Fruit fly (Drosophila melanogaster): ENCODE results near the gene tx.

The tx gene

DNA sequence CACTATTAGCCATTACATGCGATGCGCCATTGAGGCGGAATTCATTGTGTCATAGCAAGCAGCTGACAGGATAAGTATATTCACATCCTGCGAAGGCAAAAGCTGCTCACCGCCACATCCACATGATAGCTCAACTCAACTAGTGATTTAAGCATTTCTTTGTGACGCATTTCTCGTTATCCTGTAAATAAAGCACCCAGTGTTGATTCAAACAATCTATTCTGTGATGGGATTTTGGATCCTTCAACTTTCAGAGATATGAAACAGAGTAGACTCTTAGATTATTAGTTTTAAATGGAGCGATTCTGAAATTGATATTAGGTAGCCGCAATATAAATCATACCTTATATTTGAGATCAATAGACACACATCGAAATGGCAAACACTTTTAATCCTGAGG, 8.2 kb downstream of the tx start, which contains the start of gene Hex-t1:
Gene Hex-t1, plus strand, starts transcription at position 301 of the 400 bp plus-strand sequence.
- TF ChIP-seq CG8478 (optimal IDR thresholded peaks at IDR 0.05) = no peak
- no peak for TF ChIP-seq CTCF (optimal IDR thresholded peaks at IDR 0.05)

DNA sequence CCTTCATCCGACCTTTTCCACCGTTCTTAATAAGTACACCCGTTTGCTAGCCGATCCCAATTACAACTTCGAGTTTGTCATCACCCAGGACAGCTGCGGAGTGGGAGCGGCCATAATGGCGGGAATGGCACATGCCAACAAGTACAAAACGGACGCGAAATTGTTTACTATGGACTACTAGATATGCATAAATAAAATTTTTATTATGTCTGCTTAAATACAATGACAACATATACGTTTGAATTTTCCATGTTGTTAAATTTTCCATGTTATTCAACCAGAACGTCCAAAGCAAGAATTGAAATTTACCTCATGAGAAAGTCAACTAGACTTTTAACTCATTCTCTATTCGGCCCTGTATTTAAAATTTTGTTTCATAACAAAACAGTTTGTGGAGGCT, 9.8 kb downstream of the tx start, which contains the start of gene Hex-t2:
Gene Hex-t2, plus strand, starts transcription at position 301 of the 400 bp plus-strand sequence.
- TF ChIP-seq CTCF (optimal IDR thresholded peaks at IDR 0.05) (no peak), CG8478 (optimal IDR thresholded peaks at IDR 0.05) (no peak)

DNA sequence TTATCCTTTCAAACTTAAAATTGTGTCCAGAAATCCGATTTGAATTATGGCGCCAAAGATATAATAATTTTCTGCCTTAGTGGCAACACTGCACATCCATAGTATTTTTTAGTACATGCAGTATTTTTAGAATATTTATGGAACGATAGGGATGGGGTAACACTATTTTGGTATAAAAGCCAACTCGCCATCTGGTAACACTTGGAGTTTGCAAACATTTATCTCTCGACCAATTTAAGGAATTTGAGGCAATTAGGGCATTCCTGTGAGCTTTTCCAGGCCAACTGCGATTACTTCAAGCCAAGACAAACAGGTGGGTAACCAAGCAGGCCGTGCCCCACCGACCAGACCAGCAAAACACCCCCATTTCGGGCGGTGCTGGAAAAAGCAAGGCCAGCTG, 11.8 kb downstream of the tx start, which contains the start of gene CG5447:
Gene CG5447, plus strand, starts transcription at position 190 of the 400 bp plus-strand sequence.
- TF ChIP-seq CTCF (optimal IDR thresholded peaks at IDR 0.05) = no peak
- no peak for TF ChIP-seq CG8478 (optimal IDR thresholded peaks at IDR 0.05)

DNA sequence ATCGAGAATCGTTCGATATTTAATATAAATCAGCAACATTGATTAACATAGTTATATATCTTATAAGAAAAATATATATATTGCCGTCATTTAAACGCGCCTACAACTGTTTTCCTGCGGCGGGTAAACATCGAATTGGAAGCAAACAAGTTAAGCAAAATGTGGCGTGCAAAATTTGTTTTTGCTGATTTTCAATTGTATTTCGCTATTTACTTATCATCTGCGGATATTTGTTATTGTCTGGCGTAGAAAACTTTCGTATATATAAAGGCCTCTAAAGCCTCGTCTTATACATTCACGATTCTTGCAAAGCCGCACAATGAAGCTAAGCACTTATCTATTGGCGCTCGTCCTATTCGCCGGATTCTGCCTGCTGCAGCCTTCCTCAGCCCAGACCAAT, 13.9 kb downstream of the tx start, which contains the start of gene CG43117:
Gene CG43117, plus strand, starts transcription at position 301 of the 400 bp plus-strand sequence.
- TF ChIP-seq CG8478 (optimal IDR thresholded peaks at IDR 0.05) = no peak
- TF ChIP-seq CTCF (optimal IDR thresholded peaks at IDR 0.05) = no peak

DNA sequence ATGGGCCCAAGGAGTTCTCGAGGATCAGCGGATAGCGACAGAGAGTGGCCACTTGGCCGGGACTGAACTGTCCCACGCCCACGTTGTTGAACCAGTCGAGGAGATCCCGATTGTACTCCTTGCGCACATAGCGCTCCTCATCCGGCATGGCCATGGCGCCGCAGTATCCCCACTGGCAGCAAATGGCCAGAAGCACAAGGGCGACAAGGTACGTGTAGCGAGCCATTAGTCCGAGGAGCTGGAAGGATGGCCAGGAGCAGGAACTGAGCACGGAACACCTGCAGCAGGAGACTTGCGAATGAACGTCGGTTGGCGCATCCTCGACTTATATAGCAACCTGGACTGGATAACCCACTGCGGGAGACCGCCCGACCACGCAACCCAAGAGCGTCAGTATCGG, 15.3 kb downstream of the tx start, which contains the start of gene Pdf:
Gene Pdf, minus strand, starts transcription at position 304 of the 400 bp plus-strand sequence.
- TF ChIP-seq CG8478 (optimal IDR thresholded peaks at IDR 0.05) (no peak), CTCF (optimal IDR thresholded peaks at IDR 0.05) (no peak)

DNA sequence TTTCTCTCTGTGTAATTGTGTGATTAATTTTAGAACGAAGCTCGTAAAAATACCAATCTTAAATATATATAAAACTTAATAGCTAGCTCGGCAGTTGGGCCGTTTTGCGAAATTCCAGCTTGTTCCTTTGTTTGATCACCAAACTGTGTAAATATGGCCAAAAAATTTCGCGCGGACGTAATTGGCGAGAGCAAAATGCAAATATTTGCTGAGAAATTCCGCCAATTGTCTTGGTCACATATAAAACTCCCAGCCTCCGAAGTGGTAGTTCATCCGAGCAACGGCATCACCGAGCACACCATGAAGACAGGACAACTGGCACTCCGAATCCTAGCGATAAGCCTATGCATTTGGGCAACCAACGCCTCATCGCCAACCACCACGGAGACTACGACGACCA, 16.0 kb downstream of the tx start, which contains the start of gene CG14237:
Gene CG14237, plus strand, starts transcription at position 301 of the 400 bp plus-strand sequence.
- TF ChIP-seq CTCF (optimal IDR thresholded peaks at IDR 0.05) = no peak
- TF ChIP-seq CG8478 (optimal IDR thresholded peaks at IDR 0.05) = no peak

DNA sequence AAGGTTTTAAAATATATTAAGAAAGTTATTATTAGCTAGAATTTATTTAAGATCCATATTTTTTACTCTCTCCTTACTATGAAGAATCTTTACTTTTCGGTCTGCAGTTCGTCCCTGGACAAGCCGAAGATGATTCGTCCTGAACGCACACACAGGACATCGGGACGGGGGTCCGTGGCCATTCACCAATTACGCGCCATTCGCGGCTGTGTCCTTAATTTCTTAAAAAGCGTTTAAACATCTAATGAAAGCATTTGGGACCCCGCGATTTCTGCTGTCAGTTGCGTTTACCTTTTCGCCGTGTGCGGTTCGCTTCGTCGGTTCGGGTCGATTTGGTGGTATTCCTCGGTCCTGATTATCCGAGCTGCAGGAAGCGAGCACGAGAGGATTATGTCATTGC, 17.4 kb downstream of the tx start, which contains the start of gene CG14238:
Gene CG14238, plus strand, starts transcription at position 301 of the 400 bp plus-strand sequence.
- TF ChIP-seq CG8478 (optimal IDR thresholded peaks at IDR 0.05) = no peak
- TF ChIP-seq CTCF (optimal IDR thresholded peaks at IDR 0.05) = no peak

DNA sequence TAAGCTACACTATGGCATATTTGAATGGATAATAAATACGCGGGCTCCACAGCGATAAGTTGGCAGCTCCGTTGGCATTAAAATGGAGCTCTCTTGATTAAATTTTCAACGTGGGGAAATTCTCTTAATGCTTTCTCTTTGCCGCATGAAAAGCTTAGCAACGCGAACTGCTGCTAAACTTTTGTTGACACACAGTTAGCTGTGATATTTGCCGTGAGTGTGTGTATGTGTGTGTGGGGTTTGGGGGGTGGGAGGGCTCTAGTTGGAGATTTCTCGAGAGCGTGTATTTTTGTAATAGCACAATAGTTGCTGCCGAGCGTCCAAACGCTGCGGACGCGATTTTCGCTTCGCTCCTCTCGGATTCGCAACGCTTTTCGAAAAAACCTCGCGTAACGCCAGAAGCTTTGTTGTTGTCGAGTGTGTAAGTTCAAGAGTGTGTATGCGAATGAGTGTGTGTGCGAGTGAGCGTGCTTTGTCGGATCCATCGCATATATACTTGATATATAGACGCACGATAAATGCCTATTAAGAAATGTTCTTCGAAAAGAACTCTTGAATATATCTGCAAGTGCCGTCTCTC, 20.7 kb downstream of the tx start, which contains the start of gene CG5455:
Gene CG5455, plus strand, starts transcription at position 302 of the 580 bp plus-strand sequence.
- no peak for TF ChIP-seq CTCF (optimal IDR thresholded peaks at IDR 0.05)
- no peak for TF ChIP-seq CG8478 (optimal IDR thresholded peaks at IDR 0.05)

DNA sequence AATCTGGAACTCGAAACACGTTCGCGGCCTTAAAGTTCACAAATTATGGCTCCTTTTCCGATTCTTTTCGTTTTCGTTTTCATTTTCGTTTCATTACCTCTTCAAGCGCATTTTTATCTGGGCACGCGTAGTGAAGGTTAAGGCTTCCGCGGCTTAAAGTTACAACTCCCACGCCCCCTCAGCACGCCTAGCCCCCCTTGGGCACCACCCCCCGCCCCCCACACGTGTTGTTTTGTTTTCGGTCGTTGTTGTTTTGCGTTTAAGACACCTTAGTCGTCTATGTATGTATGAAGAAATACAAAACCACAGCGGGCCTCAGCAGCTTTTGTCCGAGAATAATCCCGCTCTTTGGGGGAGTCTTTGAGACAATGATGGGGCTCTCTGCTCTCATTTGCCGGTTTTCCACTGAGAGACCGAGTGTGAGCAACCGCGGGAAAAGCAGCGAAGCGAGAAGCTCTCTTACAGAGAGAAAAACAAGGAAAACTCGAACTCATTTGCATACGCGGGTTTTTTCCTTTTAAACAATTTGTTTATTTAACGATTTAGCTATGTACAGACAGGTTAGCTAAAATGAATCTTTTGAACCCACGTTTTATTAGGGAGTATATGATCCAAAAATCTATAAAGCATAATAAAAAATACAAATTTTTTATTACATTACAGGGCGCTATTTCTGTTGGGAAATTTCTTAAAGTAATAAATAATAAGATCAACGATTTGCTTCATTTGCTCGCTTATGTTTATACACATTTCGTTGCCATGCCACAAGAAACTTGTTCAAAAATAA, 21.8 kb downstream of the tx start:
- TF ChIP-seq CG8478 (optimal IDR thresholded peaks at IDR 0.05) (no peak), CTCF (optimal IDR thresholded peaks at IDR 0.05) (no peak)

DNA sequence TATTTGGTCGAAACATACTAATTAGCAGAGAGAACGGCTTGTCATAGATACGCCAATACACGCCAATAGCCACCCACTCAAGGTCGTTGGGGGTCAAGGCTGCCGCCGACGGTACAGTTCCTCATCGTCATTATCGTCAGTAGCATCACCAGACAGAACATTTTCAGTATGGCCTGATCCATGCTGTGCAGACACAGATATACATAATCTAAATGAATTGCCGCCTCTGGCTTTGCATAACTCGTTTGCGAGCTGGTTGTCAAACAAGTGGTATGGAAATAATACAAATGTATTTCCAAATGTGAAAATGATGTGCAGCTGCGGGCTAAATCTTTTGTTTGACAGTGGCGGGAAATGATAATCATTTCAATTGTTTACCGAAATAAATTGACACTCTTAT, 22.6 kb downstream of the tx start:
- no peak for TF ChIP-seq CG8478 (optimal IDR thresholded peaks at IDR 0.05)
- TF ChIP-seq CTCF (optimal IDR thresholded peaks at IDR 0.05) = no peak

DNA sequence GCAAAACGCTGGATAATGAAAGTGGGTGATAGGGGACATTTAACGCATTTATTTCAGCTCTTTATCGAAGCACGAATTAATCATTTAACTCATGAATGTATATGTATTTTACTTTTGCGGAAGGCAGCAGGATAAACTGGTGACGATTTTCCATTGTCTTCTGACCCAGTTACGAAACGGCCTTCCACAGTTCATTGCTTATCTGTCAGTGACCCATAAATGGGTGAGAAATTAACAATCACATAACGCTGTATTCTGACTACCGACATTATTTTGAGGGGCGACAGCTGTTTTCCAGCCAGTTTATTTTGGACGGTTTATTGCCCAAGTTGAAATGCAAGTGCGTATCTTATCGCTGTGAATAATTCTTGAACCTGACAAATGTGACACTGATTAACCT, 23.0 kb downstream of the tx start:
- TF ChIP-seq CG8478 (optimal IDR thresholded peaks at IDR 0.05) = no peak
- no peak for TF ChIP-seq CTCF (optimal IDR thresholded peaks at IDR 0.05)

DNA sequence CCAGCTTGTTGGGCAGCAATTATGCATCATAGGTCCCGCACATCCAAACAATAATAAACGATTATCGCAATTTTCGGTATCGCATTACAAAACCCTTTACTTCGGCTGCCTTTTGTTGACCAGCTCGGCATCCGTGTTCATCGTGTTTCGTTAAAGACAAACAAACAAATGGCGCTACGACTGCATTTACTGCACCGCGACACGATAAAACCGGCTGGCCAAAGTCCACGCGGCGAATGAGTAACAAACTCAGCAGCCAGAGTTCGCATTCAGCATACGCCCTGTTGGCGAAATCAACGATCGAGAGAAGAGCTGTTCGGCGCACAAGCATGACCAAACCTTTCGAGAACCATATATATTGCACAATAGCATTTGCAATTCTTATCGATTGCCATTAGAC, 23.8 kb downstream of the tx start:
- TF ChIP-seq CTCF (optimal IDR thresholded peaks at IDR 0.05) (no peak), CG8478 (optimal IDR thresholded peaks at IDR 0.05) (no peak)

DNA sequence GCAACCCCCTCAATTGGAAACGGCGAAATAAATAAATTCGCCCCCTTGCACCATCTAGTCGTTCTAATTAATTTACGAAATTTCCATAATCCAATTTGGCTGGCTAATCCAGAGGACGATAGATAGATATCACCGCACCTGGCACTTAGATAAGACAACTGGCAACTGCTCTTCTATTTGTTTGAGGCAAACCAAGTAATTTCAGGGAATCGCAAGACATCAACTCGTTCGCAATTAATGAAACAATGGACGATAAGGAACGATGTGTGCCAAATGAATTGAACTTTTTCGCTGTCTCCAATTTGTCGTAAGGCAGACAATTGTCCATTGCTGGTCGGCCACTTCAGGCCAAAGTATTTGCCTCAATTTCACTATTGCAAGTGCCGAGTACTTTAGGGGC, 24.5 kb downstream of the tx start:
- TF ChIP-seq CG8478 (optimal IDR thresholded peaks at IDR 0.05) = no peak
- no peak for TF ChIP-seq CTCF (optimal IDR thresholded peaks at IDR 0.05)

DNA sequence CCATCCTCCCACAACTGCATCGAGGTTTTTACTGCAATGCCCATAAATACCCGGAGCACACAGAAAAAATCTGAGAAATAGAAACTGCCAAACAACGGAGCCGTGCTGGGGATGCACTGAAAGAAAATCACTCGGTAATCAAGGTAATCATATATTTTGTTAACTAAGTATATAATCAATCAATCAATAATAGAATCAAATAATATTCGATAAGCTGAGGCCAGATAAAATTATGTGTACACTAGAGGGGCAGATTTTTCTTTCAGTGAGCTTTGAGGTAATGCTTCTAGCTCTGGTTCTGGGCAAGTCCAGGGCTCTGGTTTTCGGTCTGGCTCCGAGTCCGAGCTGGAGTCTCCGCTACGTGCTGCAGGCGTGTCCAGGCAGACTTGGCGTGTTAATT, 37.5 kb downstream of the tx start:
- TF ChIP-seq CG8478 (optimal IDR thresholded peaks at IDR 0.05) (no peak), CTCF (optimal IDR thresholded peaks at IDR 0.05) (no peak)

DNA sequence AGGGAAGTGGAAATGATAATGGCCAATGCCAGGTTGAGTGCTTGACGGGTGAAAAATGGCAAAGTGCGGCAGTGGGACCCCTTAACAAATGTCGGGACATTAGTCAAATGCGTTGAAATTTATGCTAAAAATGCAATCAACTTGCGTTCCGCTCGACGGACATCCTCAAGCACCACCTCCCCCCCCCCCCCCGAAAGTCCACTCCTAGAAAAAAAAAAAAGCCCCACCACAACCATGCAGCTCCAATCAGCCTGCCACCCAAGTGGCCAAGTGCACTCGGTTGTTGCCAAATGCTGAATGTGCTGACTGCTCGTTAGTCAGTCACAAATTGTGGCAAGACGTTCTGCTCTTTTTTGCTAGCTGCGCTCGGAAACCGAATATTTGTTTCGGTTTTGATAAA, 38.1 kb downstream of the tx start:
- TF ChIP-seq CG8478 (optimal IDR thresholded peaks at IDR 0.05) = no peak
- no peak for TF ChIP-seq CTCF (optimal IDR thresholded peaks at IDR 0.05)

DNA sequence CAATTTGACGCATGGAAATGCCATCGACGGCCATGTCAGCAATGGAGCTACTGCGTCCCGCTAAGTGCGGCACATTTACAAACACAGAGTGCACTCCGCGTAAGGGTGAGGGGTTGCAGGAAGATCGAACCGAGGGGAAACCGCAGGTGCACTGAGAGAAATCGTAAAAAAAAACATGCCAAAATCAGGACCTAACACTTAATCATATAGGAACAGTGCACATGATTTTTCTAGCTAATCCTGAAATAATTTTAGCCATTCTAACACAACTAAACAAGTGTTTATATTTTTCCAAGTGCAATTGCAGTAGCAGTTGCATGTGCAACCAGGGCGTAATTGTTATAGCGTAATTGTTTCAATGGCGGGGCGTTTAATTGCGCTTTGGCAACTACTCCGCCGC, 38.6 kb downstream of the tx start:
- TF ChIP-seq CTCF (optimal IDR thresholded peaks at IDR 0.05) = no peak
- TF ChIP-seq CG8478 (optimal IDR thresholded peaks at IDR 0.05) = no peak
